Worm (Caenorhabditis elegans) whole organism, L4 larva: ENCODE measurements around the gene Y17G7B.12.

Experiments used
- T20F7.1 ChIP-seq: fragments of 200-800 bp; sonication (Bioruptor generic); optimal IDR thresholded peaks from 2 replicates; lab custom pipeline; 2018; ENCODE audit warnings: mild to moderate bottlenecking, missing genetic modification characterization, missing compliant biosample characterization
- ZK337.2 ChIP-seq: fragments of 200-800 bp; sonication (Bioruptor generic); IDR thresholded peaks from 2 replicates; pipeline ENCODE4 v1.3.6; 2022; ENCODE audit warnings: missing genetic modification reagents, missing genetic modification characterization, missing compliant biosample characterization
- aha-1 ChIP-seq: fragments of 150-350 bp; peaks from one replicate; lab custom pipeline; 2014; ENCODE audit warnings: missing biosample characterization, missing genetic modification characterization
- aly-2 ChIP-seq: sonication (generic microtip); optimal IDR thresholded peaks from 2 replicates; lab custom pipeline; 2018; ENCODE audit warnings: missing biosample characterization, missing genetic modification characterization
- ama-1 ChIP-seq: fragments of 150-350 bp; optimal IDR thresholded peaks from 2 replicates; lab custom pipeline; 2014; ENCODE audit warnings: inconsistent platforms, mixed read lengths
- arid-1 ChIP-seq: fragments of 200-800 bp; sonication (Bioruptor generic); conservative IDR thresholded peaks from 2 replicates; pipeline ENCODE4 v1.3.6; 2022; ENCODE audit warnings: missing genetic modification reagents, missing genetic modification characterization, missing compliant biosample characterization
- ceh-32 ChIP-seq: sonication (generic microtip); optimal IDR thresholded peaks from 2 replicates; lab custom pipeline; 2016; ENCODE audit warnings: mild to moderate bottlenecking, missing genetic modification characterization, missing compliant biosample characterization; ENCODE audit not compliant: poor library complexity
- ceh-62 ChIP-seq: sonication (generic microtip); optimal IDR thresholded peaks from 2 replicates; lab custom pipeline; 2017; ENCODE audit warnings: missing biosample characterization, missing genetic modification characterization
- daf-12 ChIP-seq: fragments of 150-350 bp; optimal IDR thresholded peaks from 2 replicates; lab custom pipeline; 2014; ENCODE audit warnings: missing biosample characterization, missing genetic modification reagents, missing genetic modification characterization
- dmd-6 ChIP-seq: fragments of 200-800 bp; sonication (Bioruptor generic); IDR thresholded peaks from 2 replicates; pipeline ENCODE4 v1.3.6; 2022; ENCODE audit warnings: missing genetic modification reagents, missing genetic modification characterization, missing compliant biosample characterization
- dpl-1 ChIP-seq: fragments of 150-350 bp; optimal IDR thresholded peaks from 2 replicates; lab custom pipeline; 2014; ENCODE audit warnings: missing biosample characterization, missing genetic modification reagents, missing genetic modification characterization
- gei-8 ChIP-seq: fragments of 200-800 bp; sonication (Bioruptor generic); optimal IDR thresholded peaks from 2 replicates; lab custom pipeline; 2018; ENCODE audit warnings: mild to moderate bottlenecking, missing genetic modification characterization, missing compliant biosample characterization
- hif-1 ChIP-seq, 2 experiments: sonication (generic microtip); optimal IDR thresholded peaks; 2 replicates each; lab custom pipeline; 2016 to 2017; ENCODE audit warnings: missing compliant biosample characterization in 2 of 2, missing genetic modification characterization in 2 of 2, missing genetic modification reagents in 2 of 2, missing genotype in 2 of 2, mild to moderate bottlenecking in 1 of 2
- hlh-30 ChIP-seq: sonication (generic microtip); optimal IDR thresholded peaks from 2 replicates; lab custom pipeline; 2017; ENCODE audit warnings: antibody characterized with exemption, mild to moderate bottlenecking, missing genetic modification characterization, missing compliant biosample characterization; ENCODE audit not compliant: insufficient read depth
- lim-7 ChIP-seq: fragments of 200-800 bp; sonication (Bioruptor generic); IDR thresholded peaks from 2 replicates; pipeline ENCODE4 v1.3.6; 2022; ENCODE audit warnings: missing genetic modification characterization, missing compliant biosample characterization
- lin-1 ChIP-seq: fragments of 200-800 bp; sonication (Bioruptor generic); IDR thresholded peaks from 2 replicates; pipeline ENCODE4 v1.3.6; 2022; ENCODE audit warnings: missing genetic modification reagents, missing genetic modification characterization, missing compliant biosample characterization
- lin-39 ChIP-seq: fragments of 150-350 bp; optimal IDR thresholded peaks from 2 replicates; lab custom pipeline; 2014; ENCODE audit warnings: missing biosample characterization, missing genetic modification reagents, missing genetic modification characterization
- mdt-29 ChIP-seq: fragments of 200-800 bp; sonication (Bioruptor generic); IDR thresholded peaks from 2 replicates; pipeline ENCODE4 v1.3.6; 2022; ENCODE audit warnings: missing genetic modification reagents, missing genetic modification characterization, missing compliant biosample characterization
- mes-2 ChIP-seq: sonication (generic microtip); optimal IDR thresholded peaks from 2 replicates; lab custom pipeline; 2016; ENCODE audit warnings: missing genotype, mild to moderate bottlenecking, missing genetic modification characterization, missing compliant biosample characterization; ENCODE audit not compliant: poor library complexity, severe bottlenecking
- mxl-2 ChIP-seq: fragments of 200-800 bp; sonication (Bioruptor generic); conservative IDR thresholded peaks from 2 replicates; pipeline ENCODE4 v1.3.6; 2022; ENCODE audit warnings: missing genetic modification reagents, missing genetic modification characterization, missing compliant biosample characterization
- nhr-11 ChIP-seq: fragments of 150-350 bp; optimal IDR thresholded peaks from 2 replicates; lab custom pipeline; 2014; ENCODE audit warnings: missing biosample characterization, missing genetic modification characterization
- nhr-111 ChIP-seq: fragments of 200-800 bp; sonication (Bioruptor generic); optimal IDR thresholded peaks from 2 replicates; lab custom pipeline; 2018; ENCODE audit warnings: mild to moderate bottlenecking, missing genetic modification characterization, missing compliant biosample characterization
- nhr-42 ChIP-seq: fragments of 200-800 bp; sonication (Bioruptor generic); IDR thresholded peaks from 2 replicates; pipeline ENCODE4 v1.3.6; 2022; ENCODE audit warnings: missing genetic modification characterization, missing compliant biosample characterization
- nhr-77 ChIP-seq: fragments of 150-350 bp; optimal IDR thresholded peaks from 2 replicates; lab custom pipeline; 2014; ENCODE audit warnings: missing biosample characterization, missing genetic modification characterization
- pha-4 ChIP-seq, 2 experiments: fragments of 150-350 bp in 1 of 2; fragments of 200-800 bp in 1 of 2; sonication (Bioruptor generic) in 1 of 2; IDR thresholded peaks in 1 of 2; optimal IDR thresholded peaks in 1 of 2; 2 replicates each; pipeline versions ENCODE4 v1.3.6 to Lab custom; 2014 to 2022; ENCODE audit warnings: missing genetic modification characterization in 2 of 2, missing genetic modification reagents in 2 of 2, missing biosample characterization in 1 of 2, missing compliant biosample characterization in 1 of 2
- set-16 ChIP-seq: fragments of 200-800 bp; sonication (Bioruptor generic); IDR thresholded peaks from 2 replicates; pipeline ENCODE4 v1.3.6; 2022; ENCODE audit warnings: missing genetic modification reagents, missing genetic modification characterization, missing compliant biosample characterization
- snpc-1.2 ChIP-seq: fragments of 200-800 bp; sonication (Bioruptor generic); IDR thresholded peaks from 2 replicates; pipeline ENCODE4 v1.3.6; 2022; ENCODE audit warnings: missing genetic modification reagents, missing genetic modification characterization, missing compliant biosample characterization
- spr-3 ChIP-seq: fragments of 200-800 bp; sonication (Bioruptor generic); optimal IDR thresholded peaks from 2 replicates; lab custom pipeline; 2018; ENCODE audit warnings: mild to moderate bottlenecking, missing genetic modification characterization, missing compliant biosample characterization
- unc-62 ChIP-seq, 3 experiments: fragments of 150-350 bp in 1 of 3; sonication (generic microtip); optimal IDR thresholded peaks in 2 of 3; peaks in 1 of 3; 1 replicate in 1 of 3; 2 replicates in 2 of 3; lab custom pipeline; 2014 to 2017; ENCODE audit warnings: missing biosample characterization in 3 of 3, missing genetic modification characterization in 3 of 3, missing genetic modification reagents in 3 of 3, missing genotype in 1 of 3
- zag-1 ChIP-seq: fragments of 150-350 bp; optimal IDR thresholded peaks from 2 replicates; lab custom pipeline; 2014; ENCODE audit warnings: missing biosample characterization, missing genetic modification characterization
- zfp-2 ChIP-seq: sonication (generic microtip); optimal IDR thresholded peaks from 2 replicates; lab custom pipeline; 2016; ENCODE audit warnings: mild to moderate bottlenecking, missing genetic modification characterization, missing compliant biosample characterization
- ztf-7 ChIP-seq: fragments of 150-350 bp; optimal IDR thresholded peaks from 2 replicates; lab custom pipeline; 2014; ENCODE audit warnings: missing biosample characterization, missing genetic modification characterization

The Y17G7B.12 gene

ce11 chrII:11980110-11980509, 43.6 kb upstream of the Y17G7B.12 start (continued):
- no peak for TF ChIP-seq gei-8 (GFP tag; lab: Kevin White, UChicago)
- TF ChIP-seq nhr-42 (GFP tag; lab: Robert Waterston, UW), result peak; percentile 92
- no peak for TF ChIP-seq lim-7 (GFP tag; lab: Robert Waterston, UW)
- TF ChIP-seq nhr-77 (tag; lab: Kevin White, UChicago), result peak; percentile 96
- no peak for TF ChIP-seq aly-2
- TF ChIP-seq lin-39 (tag; lab: Kevin White, UChicago), result no peak
- TF ChIP-seq ceh-62 (tag; lab: Kevin White, UChicago), result no peak
- peak; percentile 83; the same call in 1 of the 2 replicates for TF ChIP-seq ZK337.2 (GFP tag; lab: Robert Waterston, UW)
- TF ChIP-seq spr-3 (GFP tag; lab: Kevin White, UChicago), result no peak
- no peak for TF ChIP-seq nhr-111 (GFP tag; lab: Kevin White, UChicago)
- peak; percentile 88; the same call in 1 of the 2 replicates for TF ChIP-seq arid-1
- peak; percentile 69; the same call in 1 of the 2 replicates for TF ChIP-seq lin-1 (GFP tag; lab: Robert Waterston, UW)
- peak in 1 of 2 experiments; percentile 88 for TF ChIP-seq hif-1 (tag; optimal IDR thresholded peaks at IDR 0.05; lab: Kevin White, UChicago)
- peak; percentile 98 for TF ChIP-seq mes-2 (tag; lab: Kevin White, UChicago)
- TF ChIP-seq, all 104 proteins: peak for 60

DNA sequence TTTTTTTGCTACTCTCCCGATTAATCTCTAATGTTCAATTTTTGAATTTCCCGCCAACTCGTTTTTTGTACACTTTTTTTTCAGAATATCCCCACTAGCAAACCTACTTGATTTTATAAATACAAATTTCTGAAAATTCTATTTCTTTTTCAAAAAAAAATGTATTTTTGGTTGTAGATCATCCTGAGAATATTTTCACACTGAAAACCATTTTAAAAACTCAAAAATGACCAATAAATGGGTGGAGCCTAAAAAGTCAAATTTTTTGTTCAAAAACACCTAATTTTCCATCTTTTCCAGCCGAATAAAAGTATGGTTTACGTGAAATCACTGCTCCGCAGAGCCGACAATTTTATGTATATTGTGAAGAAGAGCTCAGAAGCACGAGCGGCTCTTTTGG, 34.9 kb upstream of the Y17G7B.12 start, which contains the start of gene Y17G7B.3:
Y17G7B.3 (plus strand) TSS at position 301 of the 400 bp plus-strand sequence.
- TF ChIP-seq aha-1 (tag; lab: Kevin White, UChicago) (peak; percentile 69), hlh-30 (no peak)

- TF ChIP-seq ztf-7 (tag; lab: Kevin White, UChicago), result no peak
- TF ChIP-seq nhr-11 (tag; lab: Kevin White, UChicago), result no peak
- TF ChIP-seq dpl-1 (GFP tag; lab: Kevin White, UChicago), result no peak
- TF ChIP-seq ceh-32 (tag; lab: Kevin White, UChicago), result no peak
- no peak for TF ChIP-seq mxl-2 (GFP tag; lab: Robert Waterston, UW)
- TF ChIP-seq snpc-1.2 (GFP tag; lab: Robert Waterston, UW), result no peak
- no peak for TF ChIP-seq ama-1 (lab: Kevin White, UChicago)
- TF ChIP-seq T20F7.1 (GFP tag; lab: Kevin White, UChicago), result no peak
- no peak for TF ChIP-seq mdt-29 (GFP tag; lab: Robert Waterston, UW)
- TF ChIP-seq aly-2, result no peak
- TF ChIP-seq set-16, result no peak
- TF ChIP-seq daf-12 (tag; lab: Kevin White, UChicago), result no peak
- TF ChIP-seq pha-4 (GFP tag; IDR thresholded peaks at IDR 0.05; lab: Robert Waterston, UW), result no peak
- TF ChIP-seq pha-4 (tag; optimal IDR thresholded peaks at IDR 0.05; lab: Kevin White, UChicago), result no peak
- no peak for TF ChIP-seq zfp-2 (tag; lab: Kevin White, UChicago)
- no peak for TF ChIP-seq zag-1 (tag; lab: Kevin White, UChicago)
- TF ChIP-seq, all 104 proteins: peak for 0
Observed at ce11 chrII:11992701-11993100, 31.0 kb upstream of the Y17G7B.12 start, which contains the start of gene dhps-1. TSS of gene dhps-1 (plus strand) at chrII:11993001.

ce11 chrII:11994940-11995339, 28.7 kb upstream of the Y17G7B.12 start:
- TF ChIP-seq unc-62 (GFP tag; optimal IDR thresholded peaks at IDR 0.05 in 1 of 2; lab: Kevin White, UChicago) (peak in 1 of 2 experiments; percentile 96), unc-62 (tag; optimal IDR thresholded peaks at IDR 0.05; lab: Kevin White, UChicago) (no peak), ceh-62 (tag; lab: Kevin White, UChicago) (no peak)
- TF ChIP-seq, all 104 proteins: peak for 1

DNA sequence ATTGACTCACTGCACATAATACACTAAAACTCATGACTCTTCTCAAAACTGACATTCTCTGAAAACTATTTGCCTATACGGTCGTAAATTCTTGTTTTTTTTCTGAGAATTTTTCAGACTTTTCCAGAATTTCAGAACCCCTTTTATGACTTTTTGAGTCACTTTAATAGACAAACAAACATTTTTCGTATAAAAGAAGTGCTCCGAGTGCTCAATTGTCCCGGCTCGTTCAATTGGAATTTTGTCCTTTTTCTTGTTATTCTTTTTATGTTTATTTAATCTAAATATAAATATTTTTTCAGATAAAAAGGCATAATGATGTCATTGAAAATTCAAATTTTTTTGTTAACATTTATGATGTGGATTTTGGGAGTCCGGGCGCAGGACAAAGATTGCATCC, 24.8 kb upstream of the Y17G7B.12 start, which contains the start of gene Y17G7B.23:
Y17G7B.23 (plus strand) TSS at position 301 of the 400 bp plus-strand sequence.
- TF ChIP-seq dmd-6 (GFP tag; lab: Robert Waterston, UW), result no peak
- TF ChIP-seq, all 104 proteins: peak for 0
